Fruit fly (Drosophila melanogaster): ENCODE data around the gene KaiR1D.

Gene KaiR1D

DNA sequence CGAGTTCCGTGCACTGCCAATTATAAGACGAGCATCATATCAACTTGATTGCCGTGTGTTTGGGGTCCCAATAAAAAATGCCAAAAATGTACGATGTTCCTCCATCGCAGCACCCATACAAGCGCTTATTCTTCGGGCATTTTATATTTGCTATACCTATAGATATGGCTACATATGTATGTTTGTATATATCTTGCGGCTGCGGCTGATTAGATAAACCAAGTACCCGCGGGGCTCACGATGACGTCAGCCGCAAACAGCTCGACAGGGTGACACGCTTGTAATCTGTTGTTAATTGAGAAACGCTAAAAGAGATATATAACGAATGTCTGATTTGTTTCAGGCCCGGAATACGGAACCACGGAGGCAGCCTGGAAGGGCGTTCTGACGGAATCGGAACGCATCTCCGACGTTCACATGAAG lies 28.8 kb downstream of the KaiR1D start (continued):
- TF ChIP-seq ci (GFP tag; IDR thresholded peaks at IDR 0.05) = 0 out of 3 replicates have a peak, but pooled peaks have one; percentile 30
- TF ChIP-seq HHEX (GFP tag; optimal IDR thresholded peaks at IDR 0.05) = peak; percentile 23
- TF ChIP-seq sd (tag; optimal IDR thresholded peaks at IDR 0.05) = peak; percentile 96
- TF ChIP-seq CG10366 (GFP tag; IDR thresholded peaks at IDR 0.05) = peak; percentile 71
- TF ChIP-seq sc (optimal IDR thresholded peaks at IDR 0.05) = no peak
- TF ChIP-seq sc (GFP tag; optimal IDR thresholded peaks at IDR 0.05) = no peak
- no peak for TF ChIP-seq bsh (GFP tag; optimal IDR thresholded peaks at IDR 0.05)
- TF ChIP-seq sob (GFP tag; IDR thresholded peaks at IDR 0.05) = no peak
- TF ChIP-seq CG12071 (GFP tag; optimal IDR thresholded peaks at IDR 0.05) = peak; percentile 24
- TF ChIP-seq CG31365 (tag; optimal IDR thresholded peaks at IDR 0.05) = peak; percentile 13
- peak; percentile 75; the same call in 2 of the 4 replicates for TF ChIP-seq chinmo (GFP tag; IDR thresholded peaks at IDR 0.05; ENCODE audit: partially characterized antibody)
- TF ChIP-seq gro (GFP tag; optimal IDR thresholded peaks at IDR 0.05) = peak; percentile 11
- peak; percentile 57 for TF ChIP-seq CG6254 (GFP tag; optimal IDR thresholded peaks at IDR 0.05)
- TF ChIP-seq Lim3 (GFP tag; IDR thresholded peaks at IDR 0.05) = no peak
- no peak for TF ChIP-seq CG17361 (GFP tag; IDR thresholded peaks at IDR 0.05)
- TF ChIP-seq slbo (GFP tag; IDR thresholded peaks at IDR 0.05) = peak; percentile 19; the same call in 1 of the 2 replicates
- no peak for TF ChIP-seq NK7.1 (GFP tag; optimal IDR thresholded peaks at IDR 0.05)
- peak; percentile 13 for TF ChIP-seq CG13296 (GFP tag; optimal IDR thresholded peaks at IDR 0.05)
- peak; percentile 55 for TF ChIP-seq Deaf1 (tag; optimal IDR thresholded peaks at IDR 0.05)
- no peak for TF ChIP-seq CG33557 (GFP tag; optimal IDR thresholded peaks at IDR 0.05)

- TF ChIP-seq Meics (GFP tag; optimal IDR thresholded peaks at IDR 0.05) (peak; percentile 52), Oli (tag; optimal IDR thresholded peaks at IDR 0.05) (peak; percentile 38), CG30431 (GFP tag; optimal IDR thresholded peaks at IDR 0.05) (no peak), disco-r (GFP tag; optimal IDR thresholded peaks at IDR 0.05) (no peak), YL-1 (GFP tag; optimal IDR thresholded peaks at IDR 0.05) (no peak), Med (GFP tag) (peak; percentile 35), CG7556 (GFP tag; optimal IDR thresholded peaks at IDR 0.05) (peak; percentile 42), p53 (GFP tag; optimal IDR thresholded peaks at IDR 0.05) (no peak), CG3995 (GFP tag; optimal IDR thresholded peaks at IDR 0.05) (no peak), row (GFP tag; IDR thresholded peaks at IDR 0.05) (peak; percentile 48), CG17328 (GFP tag; IDR thresholded peaks at IDR 0.05) (no peak), CG12769 (tag; optimal IDR thresholded peaks at IDR 0.05) (no peak), Stat92E (GFP tag; optimal IDR thresholded peaks at IDR 0.05) (no peak), tio (GFP tag; optimal IDR thresholded peaks at IDR 0.05) (peak; percentile 9), D19A (tag; optimal IDR thresholded peaks at IDR 0.05) (peak; percentile 10), Neu2 (GFP tag; optimal IDR thresholded peaks at IDR 0.05; ENCODE audit: borderline replicate concordance) (no peak), gem (tag; optimal IDR thresholded peaks at IDR 0.05) (peak; percentile 58), CG16815 (GFP tag; optimal IDR thresholded peaks at IDR 0.05) (peak; percentile 10), sc (optimal IDR thresholded peaks at IDR 0.05) (no peak), sc (GFP tag; optimal IDR thresholded peaks at IDR 0.05) (no peak), dmrt99B (tag; optimal IDR thresholded peaks at IDR 0.05) (peak; percentile 21), CG1233 (GFP tag; optimal IDR thresholded peaks at IDR 0.05) (peak; percentile 1), bigmax (GFP tag; optimal IDR thresholded peaks at IDR 0.05) (no peak), gcm2 (GFP tag; optimal IDR thresholded peaks at IDR 0.05) (no peak), CG18619 (GFP tag; optimal IDR thresholded peaks at IDR 0.05) (peak; percentile 28), C15 (GFP tag; IDR thresholded peaks at IDR 0.05) (no peak), CG2202 (tag; optimal IDR thresholded peaks at IDR 0.05) (no peak), gfzf (GFP tag; optimal IDR thresholded peaks at IDR 0.05) (no peak), CG11504 (tag; optimal IDR thresholded peaks at IDR 0.05) (peak; percentile 38), fu2 (GFP tag; optimal IDR thresholded peaks at IDR 0.05) (no peak), dmrt11E (tag; optimal IDR thresholded peaks at IDR 0.05) (no peak)
These were observed 29.7 kb downstream of the KaiR1D start for dm6 chr3R:20836257-20836856.

All from whole organism, embryonic.